Fruit fly (Drosophila melanogaster) ovary, adult (tissue): ENCODE results near the gene CG10195.

ENCODE experiments used
- CG17801 ChIP-seq: fragments of 200-800 bp; optimal IDR thresholded peaks from 2 replicates; lab custom pipeline; 2019; ENCODE audit warnings: missing biosample characterization, mild to moderate bottlenecking, missing genetic modification characterization, moderate library complexity; ENCODE audit not compliant: partially characterized antibody

The CG10195 gene

DNA sequence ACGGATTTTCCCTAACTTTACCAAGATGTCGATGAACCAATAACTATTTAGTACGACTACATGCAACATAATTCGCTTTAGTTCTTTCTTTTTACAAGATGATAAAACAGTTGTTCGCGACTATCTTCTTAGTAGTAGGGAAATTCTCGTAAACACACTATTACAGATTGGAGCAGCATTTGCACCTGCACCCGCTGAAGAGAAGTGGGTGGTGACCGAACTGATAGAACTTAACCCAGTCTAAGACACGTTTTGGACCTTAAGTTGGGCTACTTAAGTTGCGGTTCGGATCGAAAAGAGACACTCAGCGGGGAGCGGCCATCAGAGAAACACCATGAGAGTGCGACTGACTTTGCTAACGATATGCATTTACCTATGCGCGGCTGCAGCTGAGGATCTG lies 2.7 kb upstream of the CG10195 start, which contains the start of gene CG13083:
Gene CG13083 (plus strand): TSS at position 301 of the 400 bp plus-strand sequence.
- no peak for TF ChIP-seq CG17801 (GFP tag; lab: Kevin White, UChicago)

dm6 chr2L:19480406-19481334 lies 3.8 kb downstream of the CG10195 start:
- TF ChIP-seq CG17801 (GFP tag; lab: Kevin White, UChicago) = no peak

DNA sequence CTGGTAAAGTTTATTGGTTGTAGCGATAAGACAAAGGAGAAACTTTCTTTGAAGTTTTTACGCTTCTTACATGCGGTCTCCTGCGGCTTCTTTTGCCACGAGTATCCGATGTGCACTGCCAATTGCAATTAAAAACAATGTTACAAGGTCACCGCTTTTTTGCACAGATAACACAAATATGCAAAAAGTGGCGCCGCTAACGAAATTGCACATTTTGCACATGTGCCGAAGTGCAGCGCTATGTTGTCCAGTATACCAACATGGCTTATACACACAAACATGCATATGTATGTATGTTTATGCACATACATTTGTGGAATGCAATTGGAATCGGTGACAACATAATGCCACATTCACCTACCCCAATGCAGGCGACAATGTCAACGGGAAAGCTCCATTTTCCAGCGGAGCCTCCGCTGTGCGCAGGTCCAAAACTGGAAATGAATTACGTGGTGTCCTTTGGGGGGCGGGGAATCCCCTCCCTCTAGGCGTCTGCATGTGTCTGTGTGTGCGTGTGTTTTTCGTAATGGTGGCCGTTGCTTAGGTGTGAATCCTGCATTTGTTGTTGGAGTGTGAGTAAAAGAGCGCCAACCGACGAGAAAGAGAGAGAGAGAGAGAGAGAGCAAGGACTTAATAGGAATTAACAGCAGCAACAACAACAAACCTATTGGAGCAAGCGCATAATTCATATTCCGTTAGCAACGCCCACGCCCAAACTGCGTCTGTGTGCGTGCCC lies 5.1 kb downstream of the CG10195 start:
- TF ChIP-seq CG17801 (GFP tag; lab: Kevin White, UChicago) = no peak

dm6 chr2L:19473397-19474009 lies 11.0 kb downstream of the CG10195 start:
- TF ChIP-seq CG17801 (GFP tag; lab: Kevin White, UChicago) = no peak

dm6 chr2L:19472256-19472655 lies 12.2 kb downstream of the CG10195 start:
- peak; percentile 86 for TF ChIP-seq CG17801 (GFP tag; lab: Kevin White, UChicago)

DNA sequence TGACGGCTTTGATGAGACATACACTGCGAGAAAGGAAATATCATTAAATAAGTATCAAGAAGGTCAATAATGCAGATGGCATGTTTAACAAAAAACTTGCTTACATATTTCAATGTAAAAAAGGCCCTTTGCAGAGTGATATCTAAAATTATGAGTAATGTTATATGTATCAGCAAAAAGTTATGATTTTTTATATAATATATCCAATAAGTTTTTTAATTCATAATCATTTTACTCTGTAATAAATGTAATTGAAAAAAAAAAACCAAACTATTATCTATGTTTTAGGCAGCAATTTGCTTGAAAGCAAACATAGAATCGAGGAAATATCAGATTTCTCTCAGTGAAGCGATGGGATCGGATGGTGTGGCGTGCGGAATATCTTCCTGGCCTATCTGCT lies 14.8 kb downstream of the CG10195 start:
- TF ChIP-seq CG17801 (GFP tag; lab: Kevin White, UChicago) = no peak

DNA sequence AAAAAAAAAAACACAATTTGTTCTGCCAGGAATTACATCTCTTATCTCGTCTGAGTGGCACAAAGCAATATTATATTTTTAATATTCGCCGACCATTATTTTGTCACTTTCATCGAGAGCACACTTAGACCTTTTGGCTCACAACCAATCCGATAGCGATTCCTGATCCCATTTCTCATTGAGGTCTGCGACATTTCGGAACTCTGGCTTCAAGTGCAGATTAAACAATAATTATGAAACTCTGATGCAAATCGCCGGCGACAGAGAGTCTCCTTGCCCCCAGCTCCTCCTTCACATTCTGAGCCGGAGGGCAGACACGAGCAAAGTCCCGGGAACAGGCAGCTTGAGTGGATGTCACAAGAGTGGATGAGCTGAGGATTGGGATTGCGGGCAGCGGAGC lies 15.4 kb downstream of the CG10195 start:
- TF ChIP-seq CG17801 (GFP tag; lab: Kevin White, UChicago) = no peak

DNA sequence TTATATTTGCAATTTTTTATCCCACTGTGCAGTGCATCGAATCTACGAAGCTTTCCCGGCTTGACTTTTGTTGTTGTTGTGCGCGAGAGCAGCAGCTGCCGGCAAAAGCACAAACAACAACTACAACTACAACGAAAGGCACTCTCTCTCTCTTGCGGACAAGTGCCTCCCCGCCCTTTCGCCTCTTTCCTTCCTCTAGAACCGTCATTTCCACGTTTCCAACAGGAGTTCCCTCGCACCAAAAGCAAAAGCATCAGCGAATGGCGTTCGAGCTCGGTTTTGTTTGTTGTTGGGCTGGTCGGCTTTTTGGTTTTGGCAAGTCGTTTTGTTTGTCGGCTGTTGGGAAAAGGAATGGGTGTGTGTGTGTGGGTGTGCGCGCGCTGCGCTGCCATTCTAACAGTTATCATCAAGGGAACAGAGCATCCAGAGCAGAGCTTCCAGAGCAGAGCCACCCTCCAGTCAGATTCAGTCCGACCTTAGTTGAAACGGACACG lies 20.6 kb downstream of the CG10195 start, which contains the start of gene tj:
Gene tj (plus strand): TSS at position 444 of the 494 bp plus-strand sequence.
- no peak for TF ChIP-seq CG17801 (GFP tag; lab: Kevin White, UChicago)

DNA sequence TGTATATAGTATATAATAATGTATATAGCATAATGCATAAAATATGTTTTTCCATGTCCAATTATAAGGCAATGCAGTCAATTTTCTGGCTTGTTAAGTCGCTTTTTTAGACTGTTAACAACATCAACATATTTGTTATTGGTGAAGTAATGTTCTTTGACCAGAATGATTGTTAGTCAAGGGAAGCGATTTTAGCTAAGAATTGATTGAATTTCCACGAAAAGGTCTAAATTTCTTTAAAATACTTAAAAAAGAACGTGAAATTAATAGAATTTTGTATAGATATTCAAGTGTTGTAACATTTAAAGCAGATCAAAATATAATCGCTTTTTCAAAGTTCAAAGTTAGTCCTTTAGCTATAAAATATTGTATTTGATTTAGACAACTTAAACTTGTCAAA lies 21.1 kb downstream of the CG10195 start:
- no peak for TF ChIP-seq CG17801 (GFP tag; lab: Kevin White, UChicago)

- no peak for TF ChIP-seq CG17801 (GFP tag; lab: Kevin White, UChicago)
Measured at dm6 chr2L:19462898-19463297, 21.6 kb downstream of the CG10195 start.

DNA sequence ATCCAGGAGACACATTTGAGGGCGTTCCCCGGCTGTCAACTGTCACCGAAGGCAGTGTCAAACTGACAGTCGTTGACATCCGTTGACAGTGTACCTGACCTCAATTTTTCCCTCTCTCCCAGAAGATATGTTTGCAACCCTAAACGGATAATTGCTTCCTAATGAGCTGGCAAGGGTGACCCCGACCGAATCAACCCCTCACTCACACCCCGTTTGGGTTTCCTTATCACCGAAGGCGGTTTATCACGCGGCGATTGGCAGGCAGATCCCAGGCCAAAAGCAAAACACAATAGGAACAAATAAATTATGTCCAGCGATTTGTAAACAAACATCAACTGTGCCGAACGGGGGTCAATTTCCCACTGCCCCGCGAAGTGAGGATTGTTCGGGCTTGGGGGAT lies 25.1 kb downstream of the CG10195 start:
- no peak for TF ChIP-seq CG17801 (GFP tag; lab: Kevin White, UChicago)

- no peak for TF ChIP-seq CG17801 (GFP tag; lab: Kevin White, UChicago)
Measured at dm6 chr2L:19457890-19458580, 26.5 kb downstream of the CG10195 start.

dm6 chr2L:19455723-19456122 lies 28.8 kb downstream of the CG10195 start:
- TF ChIP-seq CG17801 (GFP tag; lab: Kevin White, UChicago) = no peak

dm6 chr2L:19455209-19455608 lies 29.3 kb downstream of the CG10195 start:
- TF ChIP-seq CG17801 (GFP tag; lab: Kevin White, UChicago) = no peak
